Fruit fly (Drosophila melanogaster): ENCODE data around the gene SclB.

SclB gene

DNA sequence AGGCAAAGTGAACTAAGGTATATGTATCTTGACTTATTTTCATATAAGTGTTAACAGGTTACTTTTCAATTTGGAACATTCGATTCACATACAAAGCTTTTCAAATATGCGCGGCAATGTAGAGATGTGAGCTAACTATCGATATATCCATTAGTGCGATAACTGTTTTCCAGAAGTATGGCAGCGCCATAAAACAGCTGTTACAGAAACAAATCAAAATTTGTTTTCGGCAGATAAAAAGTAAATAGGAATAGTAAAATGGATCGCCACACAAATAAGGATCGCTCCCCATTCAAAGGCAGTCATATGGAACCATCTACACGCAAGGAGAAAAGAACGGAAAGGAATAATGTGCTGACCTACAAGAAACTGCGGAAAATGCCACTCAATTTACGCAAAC, 41.5 kb downstream of the SclB start, which contains the start of the genes CG32832, CG31743 and CG34313:
CG32832 (minus strand) TSS at position 3 of the 400 bp plus-strand sequence.
CG31743 (plus strand) TSS at position 230 of the 400 bp plus-strand sequence.
CG34313 (plus strand) TSS at position 230 of the 400 bp plus-strand sequence.
- TF ChIP-seq CG10669 (GFP tag; optimal IDR thresholded peaks at IDR 0.05), result no peak
- no peak for TF ChIP-seq ss (GFP tag; optimal IDR thresholded peaks at IDR 0.05)
- no peak for TF ChIP-seq salr (GFP tag; optimal IDR thresholded peaks at IDR 0.05)
- no peak for TF ChIP-seq CG3032 (tag; optimal IDR thresholded peaks at IDR 0.05)
- TF ChIP-seq dac (GFP tag; optimal IDR thresholded peaks at IDR 0.05), result no peak
- no peak for TF ChIP-seq svp (GFP tag)
- TF ChIP-seq eg (GFP tag; IDR thresholded peaks at IDR 0.05), result no peak
- TF ChIP-seq achi (GFP tag; optimal IDR thresholded peaks at IDR 0.05), result no peak
- no peak for TF ChIP-seq CG31627 (GFP tag; optimal IDR thresholded peaks at IDR 0.05)
- no peak for TF ChIP-seq fd59A (GFP tag; optimal IDR thresholded peaks at IDR 0.05)
- TF ChIP-seq CG11294 (GFP tag; IDR thresholded peaks at IDR 0.05), result no peak
- no peak for TF ChIP-seq Lpt (GFP tag; optimal IDR thresholded peaks at IDR 0.05)
- TF ChIP-seq CG6163 (GFP tag; IDR thresholded peaks at IDR 0.05), result no peak
- TF ChIP-seq CG8319 (GFP tag; optimal IDR thresholded peaks at IDR 0.05), result no peak
- no peak for TF ChIP-seq CG16779 (tag; optimal IDR thresholded peaks at IDR 0.05)
- TF ChIP-seq Gug (GFP tag; IDR thresholded peaks at IDR 0.05), result no peak
- TF ChIP-seq CG11902 (GFP tag; optimal IDR thresholded peaks at IDR 0.05), result no peak
- TF ChIP-seq CG6792 (GFP tag; optimal IDR thresholded peaks at IDR 0.05), result no peak

DNA sequence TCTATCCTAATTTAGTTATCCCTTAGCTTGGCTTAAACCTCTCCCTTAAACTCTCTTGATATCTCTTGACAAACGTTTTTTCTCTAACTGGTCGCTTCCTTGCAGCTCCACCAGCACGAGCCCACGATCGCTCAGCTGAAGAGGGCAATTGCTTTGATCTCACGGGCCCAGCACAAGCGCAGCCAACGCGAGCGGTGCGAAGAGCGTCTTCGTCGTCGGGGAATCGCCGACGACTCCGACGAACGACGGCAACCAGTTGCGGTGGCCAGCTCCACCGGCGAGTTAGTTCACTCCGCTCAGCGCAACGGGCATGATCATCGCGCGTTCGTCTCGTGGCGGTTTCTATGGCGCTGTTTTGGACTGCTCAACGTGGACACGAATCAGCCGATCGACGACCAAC, 43.2 kb downstream of the SclB start:
- TF ChIP-seq CG9139 (GFP tag; optimal IDR thresholded peaks at IDR 0.05) (no peak), eg (GFP tag; IDR thresholded peaks at IDR 0.05) (no peak; the same call in 2 of the 3 replicates), CG11294 (GFP tag; IDR thresholded peaks at IDR 0.05) (no peak), Smox (GFP tag; optimal IDR thresholded peaks at IDR 0.05) (no peak), CG6792 (GFP tag; optimal IDR thresholded peaks at IDR 0.05) (no peak), CG32006 (GFP tag; optimal IDR thresholded peaks at IDR 0.05) (no peak), CG4318 (GFP tag; optimal IDR thresholded peaks at IDR 0.05) (no peak), CG31627 (GFP tag; optimal IDR thresholded peaks at IDR 0.05) (no peak), CG3032 (tag; optimal IDR thresholded peaks at IDR 0.05) (no peak), fkh (GFP tag; optimal IDR thresholded peaks at IDR 0.05) (no peak), Hr39 (GFP tag; optimal IDR thresholded peaks at IDR 0.05) (no peak), Hr4 (GFP tag; optimal IDR thresholded peaks at IDR 0.05) (no peak), CG6276 (GFP tag; optimal IDR thresholded peaks at IDR 0.05) (no peak), CG15336 (GFP tag; IDR thresholded peaks at IDR 0.05) (peak; percentile 68), Eip78C (GFP tag) (peak; percentile 78), OdsH (GFP tag; optimal IDR thresholded peaks at IDR 0.05) (no peak), achi (GFP tag; optimal IDR thresholded peaks at IDR 0.05) (no peak), pdm3 (GFP tag; optimal IDR thresholded peaks at IDR 0.05) (no peak), Ets96B (tag; optimal IDR thresholded peaks at IDR 0.05) (no peak), fd59A (GFP tag; optimal IDR thresholded peaks at IDR 0.05) (no peak), Met (GFP tag; optimal IDR thresholded peaks at IDR 0.05) (no peak), spab (GFP tag; optimal IDR thresholded peaks at IDR 0.05) (no peak), salr (GFP tag; optimal IDR thresholded peaks at IDR 0.05) (no peak), ss (GFP tag; optimal IDR thresholded peaks at IDR 0.05) (peak in 1 of 2 experiments; percentile 22), svp (GFP tag) (peak; percentile 92), Sox15 (GFP tag; optimal IDR thresholded peaks at IDR 0.05) (no peak), fd85E (GFP tag; optimal IDR thresholded peaks at IDR 0.05) (no peak), CG8319 (GFP tag; optimal IDR thresholded peaks at IDR 0.05) (no peak), topi (GFP tag; optimal IDR thresholded peaks at IDR 0.05) (no peak), CG10669 (GFP tag; optimal IDR thresholded peaks at IDR 0.05) (no peak), acj6 (GFP tag; optimal IDR thresholded peaks at IDR 0.05) (no peak), cyc (GFP tag; optimal IDR thresholded peaks at IDR 0.05) (no peak), dsx (GFP tag; optimal IDR thresholded peaks at IDR 0.05; ENCODE audit: poor library complexity, severe bottlenecking) (peak; percentile 18), Sox14 (GFP tag; optimal IDR thresholded peaks at IDR 0.05) (no peak), Eip93F (GFP tag; optimal IDR thresholded peaks at IDR 0.05) (no peak), Eip75B (GFP tag; optimal IDR thresholded peaks at IDR 0.05) (no peak), CG11762 (GFP tag; optimal IDR thresholded peaks at IDR 0.05; ENCODE audit: insufficient read depth) (no peak), CG16779 (tag; optimal IDR thresholded peaks at IDR 0.05) (no peak), Lpt (GFP tag; optimal IDR thresholded peaks at IDR 0.05) (peak; percentile 11), CG6163 (GFP tag; IDR thresholded peaks at IDR 0.05) (peak; percentile 59), esn (GFP tag; optimal IDR thresholded peaks at IDR 0.05) (peak; percentile 29), Gug (GFP tag; IDR thresholded peaks at IDR 0.05) (no peak), CG34406 (GFP tag; optimal IDR thresholded peaks at IDR 0.05) (no peak), CG10631 (GFP tag; optimal IDR thresholded peaks at IDR 0.05) (no peak), vri (GFP tag; optimal IDR thresholded peaks at IDR 0.05) (no peak), Blimp-1 (GFP tag; optimal IDR thresholded peaks at IDR 0.05) (no peak)
